Worm (Caenorhabditis elegans): ENCODE results near the gene ins-15.

ce11 chrII:6781231-6781630 is 36.7 kb upstream of the ins-15 start:
- TF ChIP-seq ztf-29 (GFP tag; IDR thresholded peaks at IDR 0.05) (no peak), med-1 (GFP tag; optimal IDR thresholded peaks at IDR 0.05; ENCODE audit: insufficient read depth) (no peak), flt-1 (GFP tag; IDR thresholded peaks at IDR 0.05) (no peak), tab-1 (GFP tag; IDR thresholded peaks at IDR 0.05) (no peak), T22C8.4 (GFP tag; IDR thresholded peaks at IDR 0.05) (no peak), ztf-23 (GFP tag; IDR thresholded peaks at IDR 0.05) (no peak), klf-2 (GFP tag; conservative IDR thresholded peaks at IDR 0.05) (no peak), cog-1 (tag; optimal IDR thresholded peaks at IDR 0.05) (no peak)
